Fruit fly (Drosophila melanogaster): ENCODE data around the gene Acsf3.

The Acsf3 gene

DNA sequence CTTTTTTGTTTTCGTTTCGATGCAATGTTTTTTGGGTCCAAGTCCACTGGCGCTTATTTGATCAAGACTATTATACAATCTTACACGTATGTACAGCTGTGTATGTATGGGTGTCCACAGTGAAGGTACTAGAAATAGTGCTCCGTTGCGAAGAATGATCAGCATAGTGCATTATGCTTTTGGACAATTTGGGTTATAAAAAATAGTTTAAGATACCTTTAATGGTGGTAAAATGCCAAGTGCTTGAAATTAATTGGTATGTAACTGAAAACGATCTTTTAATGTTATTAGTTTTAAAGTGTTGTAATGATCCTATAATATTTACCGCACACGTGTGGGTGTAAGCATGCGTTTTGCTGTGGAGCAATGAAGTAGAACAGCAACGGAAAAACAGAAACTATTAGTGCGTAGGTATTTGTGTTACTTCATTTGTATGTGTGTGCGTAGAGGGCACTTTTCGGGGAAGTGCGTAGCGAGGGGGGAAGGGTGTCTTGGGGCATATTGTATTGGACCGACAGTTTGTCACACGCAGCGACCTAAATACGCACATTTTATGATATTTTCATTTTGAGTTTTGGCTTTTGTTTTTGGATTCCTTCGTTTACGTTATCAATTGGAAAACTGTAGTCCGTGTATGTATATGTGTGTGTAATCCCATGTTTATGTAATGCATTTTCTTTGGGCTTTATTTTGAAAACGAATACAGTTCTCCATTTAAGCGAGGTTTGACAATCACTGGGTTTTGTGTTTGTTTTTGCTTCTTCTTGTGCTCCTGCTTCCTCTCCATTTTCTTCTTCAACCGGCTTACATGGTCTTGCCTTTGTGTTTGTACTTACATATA, 7.5 kb downstream of the Acsf3 start (continued):
- TF ChIP-seq Rfx (GFP tag; IDR thresholded peaks at IDR 0.05) (peak; percentile 73), Jarid2 (GFP tag; optimal IDR thresholded peaks at IDR 0.05) (peak; percentile 65), CG16815 (GFP tag; optimal IDR thresholded peaks at IDR 0.05) (peak; percentile 85), CG4617 (GFP tag; optimal IDR thresholded peaks at IDR 0.05; ENCODE audit: borderline replicate concordance) (peak; percentile 82), CG15269 (tag; optimal IDR thresholded peaks at IDR 0.05) (peak; percentile 92), CG10321 (GFP tag; IDR thresholded peaks at IDR 0.05) (peak; percentile 58; the same call in 1 of the 2 replicates), CG11456 (GFP tag; IDR thresholded peaks at IDR 0.05) (peak; percentile 57; the same call in 1 of the 3 replicates), Hmr (GFP tag; optimal IDR thresholded peaks at IDR 0.05) (peak; percentile 80), CG7839 (tag; optimal IDR thresholded peaks at IDR 0.05) (peak; percentile 95), Oli (tag; optimal IDR thresholded peaks at IDR 0.05) (peak; percentile 96), tx (GFP tag; optimal IDR thresholded peaks at IDR 0.05) (peak; percentile 85), Atf6 (GFP tag; IDR thresholded peaks at IDR 0.05) (peak; percentile 74; the same call in 1 of the 2 replicates), Max (GFP tag; optimal IDR thresholded peaks at IDR 0.05) (peak; percentile 90), unc-4 (GFP tag; IDR thresholded peaks at IDR 0.05; ENCODE audit: partially characterized antibody) (no peak), CG10267 (tag; optimal IDR thresholded peaks at IDR 0.05) (peak; percentile 87), D19A (tag; optimal IDR thresholded peaks at IDR 0.05) (peak; percentile 91), Med (GFP tag) (peak; percentile 96), C15 (GFP tag; IDR thresholded peaks at IDR 0.05) (0 out of 3 replicates have a peak, but pooled peaks have one; percentile 33), psq (GFP tag; optimal IDR thresholded peaks at IDR 0.05) (no peak), CG1647 (GFP tag; optimal IDR thresholded peaks at IDR 0.05) (peak; percentile 83), BEAF-32 (GFP tag; optimal IDR thresholded peaks at IDR 0.05) (no peak), CkIIα-i1 (GFP tag; IDR thresholded peaks at IDR 0.05) (peak; percentile 43; the same call in 1 of the 2 replicates), CG6683 (GFP tag; optimal IDR thresholded peaks at IDR 0.05) (peak; percentile 69), Blimp-1 (GFP tag; optimal IDR thresholded peaks at IDR 0.05) (peak; percentile 92), CG3838 (GFP tag; optimal IDR thresholded peaks at IDR 0.05) (peak; percentile 68), twi (tag; optimal IDR thresholded peaks at IDR 0.05) (peak; percentile 85), ems (GFP tag; optimal IDR thresholded peaks at IDR 0.05) (peak; percentile 88), ci (GFP tag; IDR thresholded peaks at IDR 0.05) (peak; percentile 92), btn (GFP tag; optimal IDR thresholded peaks at IDR 0.05) (peak; percentile 89), fd96Cb (tag; optimal IDR thresholded peaks at IDR 0.05) (peak; percentile 96), Hr78 (GFP tag; optimal IDR thresholded peaks at IDR 0.05) (peak in 1 of 2 experiments; percentile 69), Dip3 (GFP tag; optimal IDR thresholded peaks at IDR 0.05) (peak; percentile 63), CG1792 (GFP tag; optimal IDR thresholded peaks at IDR 0.05) (peak; percentile 82), CG6175 (GFP tag; IDR thresholded peaks at IDR 0.05) (peak; percentile 54; the same call in 1 of the 3 replicates), slbo (GFP tag; IDR thresholded peaks at IDR 0.05) (peak; percentile 70), CG3163 (GFP tag; optimal IDR thresholded peaks at IDR 0.05) (peak; percentile 56), CG42726 (GFP tag; IDR thresholded peaks at IDR 0.05; ENCODE audit: partially characterized antibody) (no peak), CG9727 (GFP tag; optimal IDR thresholded peaks at IDR 0.05) (peak; percentile 83), Doc2 (GFP tag; IDR thresholded peaks at IDR 0.05) (no peak), dmrt99B (tag; optimal IDR thresholded peaks at IDR 0.05) (peak; percentile 97), bsh (GFP tag; optimal IDR thresholded peaks at IDR 0.05) (peak; percentile 76 to 96), gce (GFP tag; IDR thresholded peaks at IDR 0.05) (peak; percentile 81; the same call in 2 of the 3 replicates), Hr39 (optimal IDR thresholded peaks at IDR 0.05) (no peak), CG8388 (GFP tag; optimal IDR thresholded peaks at IDR 0.05) (peak; percentile 95), CG8924 (tag; optimal IDR thresholded peaks at IDR 0.05) (peak; percentile 95), pzg (GFP tag; optimal IDR thresholded peaks at IDR 0.05) (peak; percentile 1), croc (GFP tag; conservative IDR thresholded peaks at IDR 0.05) (peak; percentile 87), CG4328 (GFP tag; optimal IDR thresholded peaks at IDR 0.05) (peak; percentile 18)
